Worm (Caenorhabditis elegans) whole organism, L1 larva: ENCODE data around the gene ttr-14.

ENCODE experiments used
- fkh-10 ChIP-seq: sonication (generic microtip); optimal IDR thresholded peaks from 2 replicates; lab custom pipeline; 2017; ENCODE audit warnings: missing biosample characterization, missing genetic modification reagents, missing genetic modification characterization
- lin-13 ChIP-seq: fragments of 150-350 bp; optimal IDR thresholded peaks from 2 replicates; lab custom pipeline; 2014; ENCODE audit warnings: missing biosample characterization, missing genetic modification reagents, missing genetic modification characterization
- pax-3 ChIP-seq: fragments of 200-800 bp; sonication (Bioruptor generic); optimal IDR thresholded peaks from 2 replicates; lab custom pipeline; 2018; ENCODE audit warnings: mild to moderate bottlenecking, missing genetic modification characterization, moderate library complexity, missing compliant biosample characterization
- pqm-1 ChIP-seq: sonication (generic microtip); optimal IDR thresholded peaks from 3 replicates; lab custom pipeline; 2017; ENCODE audit warnings: missing biosample characterization, missing genetic modification characterization
- zag-1 ChIP-seq: fragments of 150-350 bp; optimal IDR thresholded peaks from 2 replicates; lab custom pipeline; 2014; ENCODE audit warnings: missing biosample characterization, missing genetic modification characterization
- ztf-11 ChIP-seq, 2 experiments: sonication (generic microtip); optimal IDR thresholded peaks; 2 replicates each; lab custom pipeline; 2016 to 2017; ENCODE audit warnings: missing genetic modification characterization in 2 of 2, missing biosample characterization in 1 of 2, missing compliant biosample characterization in 1 of 2

DNA sequence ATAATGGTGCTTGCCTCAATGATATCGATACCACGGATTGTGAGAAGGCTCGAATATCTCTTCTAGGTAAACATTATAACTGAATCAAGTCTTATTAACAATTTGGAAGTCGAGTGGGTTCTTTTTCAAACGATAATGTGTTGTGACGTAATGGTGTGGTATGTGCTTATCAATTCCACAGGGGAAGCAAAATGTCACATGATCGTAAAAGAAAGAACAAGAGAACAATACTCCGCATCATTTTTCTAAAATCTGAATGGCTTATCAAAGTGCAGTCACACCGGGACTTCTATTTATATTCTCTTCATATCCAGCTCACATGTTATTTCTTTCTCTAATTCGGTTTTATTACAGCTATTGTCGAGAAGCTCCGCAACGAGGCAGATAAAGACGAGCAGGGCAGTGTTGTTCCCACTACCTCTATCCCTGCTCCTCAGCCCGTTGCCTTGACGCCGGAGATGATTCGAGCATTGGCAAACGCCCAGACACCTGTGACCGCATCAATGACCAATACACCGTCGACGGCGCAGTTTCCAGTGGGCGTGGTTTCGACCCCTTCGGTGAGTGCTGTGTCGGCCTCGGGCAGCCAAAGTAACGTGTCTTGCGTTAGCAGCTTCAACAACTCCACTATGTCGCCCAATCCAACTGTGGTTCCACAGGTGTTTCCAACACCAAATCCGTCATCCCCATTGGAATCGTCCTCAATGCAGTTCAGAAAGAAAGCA lies 6.6 kb upstream of the ttr-14 start:
- no peak for TF ChIP-seq pax-3 (tag; lab: Kevin White, UChicago)
- no peak for TF ChIP-seq zag-1 (tag; lab: Kevin White, UChicago)
- no peak for TF ChIP-seq fkh-10 (GFP tag; lab: Kevin White, UChicago)
- no peak for TF ChIP-seq ztf-11 (tag; optimal IDR thresholded peaks at IDR 0.05; lab: Kevin White, UChicago)
- TF ChIP-seq lin-13 = no peak
- TF ChIP-seq pqm-1 (tag; lab: Kevin White, UChicago) = no peak
